Worm (Caenorhabditis elegans) whole organism, L1 larva: Measurements from ENCODE around the gene T22B7.7.

ENCODE experiments used
- aly-2 ChIP-seq: fragments of 150-350 bp; optimal IDR thresholded peaks from 2 replicates; lab custom pipeline; 2014; ENCODE audit warnings: missing biosample characterization, missing genetic modification characterization
- ama-1 ChIP-seq: fragments of 150-350 bp; optimal IDR thresholded peaks from 2 replicates; lab custom pipeline; 2014
- ceh-82 ChIP-seq, 3 experiments: fragments of 150-350 bp in 1 of 3; sonication (generic microtip) in 2 of 3; optimal IDR thresholded peaks; 2 replicates each; lab custom pipeline; 2014 to 2017; ENCODE audit warnings: missing biosample characterization in 3 of 3, missing genetic modification characterization in 3 of 3
- dpl-1 ChIP-seq, 3 experiments: fragments of 150-350 bp in 2 of 3; sonication (generic microtip) in 1 of 3; optimal IDR thresholded peaks; 2 replicates each; lab custom pipeline; 2014 to 2017; ENCODE audit warnings: missing biosample characterization in 3 of 3, missing genetic modification characterization in 3 of 3, missing genetic modification reagents in 3 of 3
- fkh-10 ChIP-seq: sonication (generic microtip); optimal IDR thresholded peaks from 2 replicates; lab custom pipeline; 2017; ENCODE audit warnings: missing biosample characterization, missing genetic modification reagents, missing genetic modification characterization
- fos-1 ChIP-seq: fragments of 150-350 bp; optimal IDR thresholded peaks from 2 replicates; lab custom pipeline; 2014; ENCODE audit warnings: missing biosample characterization, missing genetic modification characterization
- nhr-237 ChIP-seq: fragments of 150-350 bp; optimal IDR thresholded peaks from 2 replicates; lab custom pipeline; 2014; ENCODE audit warnings: missing biosample characterization, missing genetic modification characterization
- nhr-77 ChIP-seq: fragments of 150-350 bp; optimal IDR thresholded peaks from 2 replicates; lab custom pipeline; 2014; ENCODE audit warnings: missing biosample characterization, missing genetic modification characterization
- pqm-1 ChIP-seq: sonication (generic microtip); optimal IDR thresholded peaks from 3 replicates; lab custom pipeline; 2017; ENCODE audit warnings: missing biosample characterization, missing genetic modification characterization
- unc-62 ChIP-seq: fragments of 150-350 bp; optimal IDR thresholded peaks from 2 replicates; lab custom pipeline; 2014; ENCODE audit warnings: missing biosample characterization, missing genetic modification reagents, missing genetic modification characterization
- unc-86 ChIP-seq: sonication (generic microtip); optimal IDR thresholded peaks from 2 replicates; lab custom pipeline; 2016; ENCODE audit warnings: missing genetic modification characterization, missing compliant biosample characterization

ce11 chrX:5689077-5689476 is 35.2 kb upstream of the T22B7.7 start:
- TF ChIP-seq pqm-1 (tag; lab: Kevin White, UChicago) (no peak), unc-62 (GFP tag; lab: Kevin White, UChicago) (no peak), fos-1 (tag; lab: Kevin White, UChicago) (no peak), unc-86 (tag; lab: Kevin White, UChicago) (no peak), fkh-10 (GFP tag; lab: Kevin White, UChicago) (no peak), aly-2 (tag; lab: Kevin White, UChicago) (no peak), dpl-1 (GFP tag; optimal IDR thresholded peaks at IDR 0.05; lab: Kevin White, UChicago) (no peak), nhr-237 (tag; lab: Kevin White, UChicago) (no peak), ceh-82 (tag; optimal IDR thresholded peaks at IDR 0.05; lab: Kevin White, UChicago) (no peak), ama-1 (lab: Kevin White, UChicago) (no peak), nhr-77 (no peak)
